Worm (Caenorhabditis elegans): ENCODE data around the gene C08F8.6.

DNA sequence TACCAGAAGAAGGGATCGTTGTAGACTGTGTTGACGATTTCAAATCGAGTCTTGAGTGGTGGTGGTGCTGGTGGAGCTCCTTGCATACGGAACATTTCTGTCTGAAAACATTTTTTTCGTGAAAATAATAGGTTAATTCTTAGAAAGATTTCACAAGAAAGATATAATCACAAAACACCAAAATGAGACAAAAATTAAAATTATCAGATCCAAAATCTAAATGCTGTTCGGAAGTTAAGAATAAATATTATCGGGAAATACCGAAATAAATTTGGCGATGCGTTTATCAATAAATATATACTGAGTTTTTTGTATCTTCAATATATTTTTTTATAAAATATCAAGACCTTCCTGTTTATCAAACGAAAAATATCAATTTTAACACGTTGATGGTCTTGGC, 13.8 kb upstream of the C08F8.6 start, which contains the start of gene C08F8.9:
- no peak for TF ChIP-seq dox-1 (GFP tag; IDR thresholded peaks at IDR 0.05)
- TF ChIP-seq snpc-3.4 (tag; optimal IDR thresholded peaks at IDR 0.05) = no peak
- no peak for TF ChIP-seq snpc-4 (GFP tag; optimal IDR thresholded peaks at IDR 0.05)
- no peak for TF ChIP-seq snpc-4 (tag; optimal IDR thresholded peaks at IDR 0.05)
- no peak for TF ChIP-seq efl-1 (GFP tag; optimal IDR thresholded peaks at IDR 0.05)
- no peak for TF ChIP-seq rcor-1 (GFP tag; IDR thresholded peaks at IDR 0.05)
- TF ChIP-seq ceh-27 (GFP tag; optimal IDR thresholded peaks at IDR 0.05) = no peak

Data from whole organism, young adult.